Worm (Caenorhabditis elegans): ENCODE data around the gene cgef-1.

- TF ChIP-seq lin-15B (tag; optimal IDR thresholded peaks at IDR 0.05), result no peak
- no peak for TF ChIP-seq nhr-67 (tag; optimal IDR thresholded peaks at IDR 0.05)
- no peak for TF ChIP-seq ztf-4 (tag; optimal IDR thresholded peaks at IDR 0.05)
- TF ChIP-seq R02D3.7 (tag; optimal IDR thresholded peaks at IDR 0.05), result no peak
- no peak for TF ChIP-seq nhr-76 (tag; optimal IDR thresholded peaks at IDR 0.05)
- no peak for TF ChIP-seq nhr-28 (tag; optimal IDR thresholded peaks at IDR 0.05)
- no peak for TF ChIP-seq hmg-11 (tag; optimal IDR thresholded peaks at IDR 0.05)
- TF ChIP-seq unc-62 (GFP tag; optimal IDR thresholded peaks at IDR 0.05), result no peak
Measured at ce11 chrX:2764278-2764677, 7.6 kb upstream of the cgef-1 start.
